Worm (Caenorhabditis elegans): ENCODE data around the gene adbp-1.

adbp-1 gene

ce11 chrII:11417999-11418398 lies 26.0 kb upstream of the adbp-1 start, which contains the start of gene C05D12.2:
Gene C05D12.2, plus strand, starts transcription at chrII:11418299.
- TF ChIP-seq mab-5 (tag; optimal IDR thresholded peaks at IDR 0.05) (no peak), dmd-4 (tag; optimal IDR thresholded peaks at IDR 0.05) (no peak), C34F6.9 (tag; optimal IDR thresholded peaks at IDR 0.05) (no peak), nhr-23 (tag; optimal IDR thresholded peaks at IDR 0.05) (no peak), unc-39 (tag; optimal IDR thresholded peaks at IDR 0.05) (no peak), mdl-1 (tag; optimal IDR thresholded peaks at IDR 0.05) (no peak)

ce11 chrII:11418476-11418875 lies 25.5 kb upstream of the adbp-1 start:
- no peak for TF ChIP-seq peb-1 (tag; optimal IDR thresholded peaks at IDR 0.05)
- TF ChIP-seq fos-1 (tag; optimal IDR thresholded peaks at IDR 0.05), result peak; percentile 80

DNA sequence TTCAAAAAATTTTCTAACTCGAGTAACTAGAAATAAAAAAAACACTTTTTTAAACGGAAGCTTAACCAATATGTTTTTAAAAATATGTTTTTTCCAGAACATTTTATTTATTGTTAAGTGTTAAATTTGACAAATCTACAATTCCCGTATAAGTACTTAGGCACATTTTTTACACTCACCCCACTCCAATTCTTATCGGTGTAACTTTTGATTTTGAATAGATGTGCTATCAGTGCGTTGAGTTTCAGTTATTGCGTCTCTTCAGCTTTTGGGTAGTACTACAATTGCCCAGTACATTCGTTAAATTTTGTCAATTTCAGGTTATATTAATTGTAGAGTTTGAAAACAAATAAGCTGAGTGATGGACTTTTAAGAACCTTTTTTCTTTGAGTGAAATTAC lies 19.9 kb upstream of the adbp-1 start:
- TF ChIP-seq fos-1 (tag; optimal IDR thresholded peaks at IDR 0.05), result peak; percentile 59
- no peak for TF ChIP-seq peb-1 (tag; optimal IDR thresholded peaks at IDR 0.05)

ce11 chrII:11424579-11425316 lies 19.2 kb upstream of the adbp-1 start, which contains the start of gene C05D12.3:
Gene C05D12.3, plus strand, starts transcription at chrII:11425266.
- TF ChIP-seq snpc-4 (tag; optimal IDR thresholded peaks at IDR 0.05) (no peak), aly-2 (tag; optimal IDR thresholded peaks at IDR 0.05) (no peak), fos-1 (tag; optimal IDR thresholded peaks at IDR 0.05) (peak; percentile 68)

- TF ChIP-seq F13H6.1 (tag; optimal IDR thresholded peaks at IDR 0.05) (no peak), lin-11 (tag; optimal IDR thresholded peaks at IDR 0.05) (no peak), alr-1 (tag; optimal IDR thresholded peaks at IDR 0.05) (no peak), elt-3 (tag; optimal IDR thresholded peaks at IDR 0.05) (no peak), aly-2 (tag; optimal IDR thresholded peaks at IDR 0.05) (no peak), lin-39 (tag; optimal IDR thresholded peaks at IDR 0.05) (no peak), snpc-4 (tag; optimal IDR thresholded peaks at IDR 0.05) (no peak), peb-1 (tag; optimal IDR thresholded peaks at IDR 0.05) (no peak), nhr-11 (tag; optimal IDR thresholded peaks at IDR 0.05) (no peak), ztf-4 (tag; optimal IDR thresholded peaks at IDR 0.05) (no peak), nhr-237 (tag; optimal IDR thresholded peaks at IDR 0.05) (no peak), ceh-82 (tag; optimal IDR thresholded peaks at IDR 0.05) (no peak), ZK546.5 (tag; optimal IDR thresholded peaks at IDR 0.05) (no peak), unc-39 (tag; optimal IDR thresholded peaks at IDR 0.05) (no peak), lin-13 (GFP tag; optimal IDR thresholded peaks at IDR 0.05) (no peak), skn-1 (tag; optimal IDR thresholded peaks at IDR 0.05) (no peak), fos-1 (tag; optimal IDR thresholded peaks at IDR 0.05) (no peak), lsy-2 (tag; optimal IDR thresholded peaks at IDR 0.05) (no peak), nhr-12 (tag; optimal IDR thresholded peaks at IDR 0.05) (no peak)
These were observed 16.6 kb upstream of the adbp-1 start for ce11 chrII:11427322-11427721.

ce11 chrII:11428599-11428998 lies 15.4 kb upstream of the adbp-1 start:
- TF ChIP-seq ztf-4 (tag; optimal IDR thresholded peaks at IDR 0.05), result no peak
- peak; percentile 60 for TF ChIP-seq fos-1 (tag; optimal IDR thresholded peaks at IDR 0.05)
- TF ChIP-seq ceh-82 (tag; optimal IDR thresholded peaks at IDR 0.05), result no peak
- peak; percentile 37 for TF ChIP-seq sma-9 (GFP tag; optimal IDR thresholded peaks at IDR 0.05)
- TF ChIP-seq sma-9 (tag; optimal IDR thresholded peaks at IDR 0.05), result no peak

- no peak for TF ChIP-seq elt-3 (tag; optimal IDR thresholded peaks at IDR 0.05)
- no peak for TF ChIP-seq sma-3 (GFP tag; optimal IDR thresholded peaks at IDR 0.05)
- TF ChIP-seq sma-9 (GFP tag; optimal IDR thresholded peaks at IDR 0.05), result no peak
- TF ChIP-seq sma-9 (tag; optimal IDR thresholded peaks at IDR 0.05), result no peak
- TF ChIP-seq mab-5 (tag; optimal IDR thresholded peaks at IDR 0.05), result no peak
These were observed 12.4 kb upstream of the adbp-1 start, which contains the start of gene C05D12.4 for ce11 chrII:11431584-11431983. Gene C05D12.4, plus strand, starts transcription at chrII:11431884.

DNA sequence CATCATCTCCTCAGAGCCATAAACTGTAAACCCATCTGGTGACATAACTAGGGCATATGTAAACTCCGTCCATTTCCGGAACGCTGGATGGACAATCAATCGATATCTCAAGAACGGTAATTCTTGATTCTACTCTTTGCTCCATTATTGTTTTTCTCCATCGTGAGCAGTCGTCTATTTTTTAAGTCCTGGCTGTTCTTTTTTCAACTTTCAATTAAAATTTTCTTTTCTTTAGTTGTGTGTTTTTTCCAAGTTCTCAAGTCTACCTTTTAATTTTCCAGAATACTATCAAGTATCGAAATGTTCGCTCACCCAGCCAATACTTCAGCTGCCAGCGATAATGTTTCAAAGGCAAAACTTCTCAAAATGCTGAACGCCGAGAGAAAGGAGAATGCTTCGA lies 10.0 kb upstream of the adbp-1 start, which contains the start of gene C05D12.5:
Gene C05D12.5 (plus strand): TSS at position 301 of the 400 bp plus-strand sequence.
- TF ChIP-seq Y55F3AM.14 (GFP tag; optimal IDR thresholded peaks at IDR 0.05), result no peak
- TF ChIP-seq elt-1 (tag; optimal IDR thresholded peaks at IDR 0.05), result no peak
- no peak for TF ChIP-seq sma-9 (GFP tag; optimal IDR thresholded peaks at IDR 0.05)
- TF ChIP-seq sma-9 (tag; optimal IDR thresholded peaks at IDR 0.05), result no peak
- no peak for TF ChIP-seq snpc-4 (tag; optimal IDR thresholded peaks at IDR 0.05)
- TF ChIP-seq skn-1 (tag; optimal IDR thresholded peaks at IDR 0.05), result no peak
- no peak for TF ChIP-seq nhr-25 (tag; optimal IDR thresholded peaks at IDR 0.05)
- TF ChIP-seq egl-27 (tag; optimal IDR thresholded peaks at IDR 0.05), result no peak
- no peak for TF ChIP-seq R02D3.7 (tag; optimal IDR thresholded peaks at IDR 0.05)
- no peak for TF ChIP-seq nhr-11 (tag; optimal IDR thresholded peaks at IDR 0.05)
- TF ChIP-seq nhr-6 (tag; optimal IDR thresholded peaks at IDR 0.05), result no peak
- TF ChIP-seq nhr-21 (tag; optimal IDR thresholded peaks at IDR 0.05), result no peak
- TF ChIP-seq alr-1 (tag; optimal IDR thresholded peaks at IDR 0.05), result no peak
- no peak for TF ChIP-seq ceh-16 (tag; optimal IDR thresholded peaks at IDR 0.05)
- no peak for TF ChIP-seq F13H6.1 (tag; optimal IDR thresholded peaks at IDR 0.05)
- no peak for TF ChIP-seq blmp-1 (tag; optimal IDR thresholded peaks at IDR 0.05; ENCODE audit: insufficient read depth)
- no peak for TF ChIP-seq ztf-4 (tag; optimal IDR thresholded peaks at IDR 0.05)
- no peak for TF ChIP-seq ztf-1 (GFP tag; conservative IDR thresholded peaks at IDR 0.05)

Measured in whole organism, L2 larva.